Fruit fly (Drosophila melanogaster): ENCODE data around the gene Uxs.

Gene Uxs

DNA sequence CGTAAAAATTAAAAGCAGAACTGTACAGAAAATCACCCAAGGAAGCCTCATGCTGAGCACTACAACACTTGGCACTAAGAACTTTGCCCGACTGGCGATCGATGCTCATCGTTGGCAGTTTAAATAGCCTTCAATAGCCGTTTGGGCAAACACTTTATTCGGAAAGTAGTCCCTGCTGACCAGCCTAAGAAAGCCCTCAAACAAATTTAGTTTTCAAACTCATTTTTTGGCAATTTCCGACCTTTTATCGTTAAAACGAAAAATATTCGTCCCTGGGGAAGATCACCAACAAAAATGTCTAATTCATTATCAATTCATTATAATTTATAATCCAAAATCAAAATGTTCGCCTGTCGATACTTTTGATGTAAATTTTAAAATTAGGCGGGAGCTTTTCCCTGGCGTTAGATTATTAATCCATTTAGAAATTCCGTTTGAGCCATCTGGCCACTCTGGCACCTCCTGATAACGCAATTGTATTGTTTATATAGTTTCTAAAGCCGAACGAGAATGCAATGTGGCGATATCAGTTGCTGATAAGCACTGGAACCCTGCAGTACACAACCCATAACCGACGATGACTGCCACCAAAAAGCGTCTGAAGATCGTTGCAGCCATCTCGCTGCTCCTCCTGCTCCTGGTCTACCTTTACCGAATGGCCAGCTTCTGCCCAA is at the start of gene Uxs, which contains the start of gene mthl7 (continued):
- no peak for TF ChIP-seq Gug (GFP tag; IDR thresholded peaks at IDR 0.05)
- TF ChIP-seq tll (GFP tag; optimal IDR thresholded peaks at IDR 0.05) = no peak
- peak; percentile 29; the same call in 1 of the 2 replicates for TF ChIP-seq hbn (GFP tag; IDR thresholded peaks at IDR 0.05; ENCODE audit: partially characterized antibody)
- TF ChIP-seq Max (GFP tag; optimal IDR thresholded peaks at IDR 0.05) = no peak
- TF ChIP-seq CG7786 (GFP tag; optimal IDR thresholded peaks at IDR 0.05) = no peak
- no peak for TF ChIP-seq CG43689 (GFP tag; IDR thresholded peaks at IDR 0.05)
- peak; percentile 47 for TF ChIP-seq Dref (GFP tag; IDR thresholded peaks at IDR 0.05)
- TF ChIP-seq CG11696 (GFP tag; IDR thresholded peaks at IDR 0.05) = no peak
- TF ChIP-seq eve (GFP tag; optimal IDR thresholded peaks at IDR 0.05) = no peak
- TF ChIP-seq ATbp (GFP tag; optimal IDR thresholded peaks at IDR 0.05) = no peak
- TF ChIP-seq CG17186 (GFP tag; optimal IDR thresholded peaks at IDR 0.05) = no peak
- TF ChIP-seq CG7963 (GFP tag; IDR thresholded peaks at IDR 0.05; ENCODE audit: partially characterized antibody) = 0 out of 3 replicates have a peak, but pooled peaks have one; percentile 29
- no peak for TF ChIP-seq gsb (GFP tag; IDR thresholded peaks at IDR 0.05)
- TF ChIP-seq CG9876 (GFP tag; optimal IDR thresholded peaks at IDR 0.05) = no peak
- TF ChIP-seq esg (GFP tag; conservative IDR thresholded peaks at IDR 0.05) = no peak
- no peak for TF ChIP-seq CG6791 (GFP tag; IDR thresholded peaks at IDR 0.05; ENCODE audit: partially characterized antibody)
- peak; percentile 50 for TF ChIP-seq Scr (GFP tag; IDR thresholded peaks at IDR 0.05; ENCODE audit: partially characterized antibody)
- TF ChIP-seq chinmo (GFP tag; IDR thresholded peaks at IDR 0.05; ENCODE audit: partially characterized antibody) = peak; percentile 72; the same call in 1 of the 4 replicates
- no peak for TF ChIP-seq Kr (GFP tag; optimal IDR thresholded peaks at IDR 0.05)
- peak; percentile 46 for TF ChIP-seq YL-1 (GFP tag; optimal IDR thresholded peaks at IDR 0.05)
- no peak for TF ChIP-seq row (GFP tag; IDR thresholded peaks at IDR 0.05)
- no peak for TF ChIP-seq CG6272 (GFP tag; IDR thresholded peaks at IDR 0.05)
- no peak for TF ChIP-seq tgo (GFP tag; IDR thresholded peaks at IDR 0.05)
- TF ChIP-seq CkIIα-i1 (GFP tag; IDR thresholded peaks at IDR 0.05) = no peak
- no peak for TF ChIP-seq pho (GFP tag; optimal IDR thresholded peaks at IDR 0.05)
- TF ChIP-seq schlank (tag; optimal IDR thresholded peaks at IDR 0.05) = no peak
- peak; percentile 58 for TF ChIP-seq unc-4 (GFP tag; IDR thresholded peaks at IDR 0.05; ENCODE audit: partially characterized antibody)
- no peak for TF ChIP-seq Stat92E (GFP tag; optimal IDR thresholded peaks at IDR 0.05)
- TF ChIP-seq CG9437 (GFP tag; optimal IDR thresholded peaks at IDR 0.05) = no peak
- TF ChIP-seq CG8290 (GFP tag; optimal IDR thresholded peaks at IDR 0.05) = no peak
- TF ChIP-seq CG8290 (tag; optimal IDR thresholded peaks at IDR 0.05) = peak in 1 of 2 experiments; percentile 24
- 0 out of 3 replicates have a peak, but pooled peaks have one; percentile 26 for TF ChIP-seq Opbp (GFP tag; IDR thresholded peaks at IDR 0.05; ENCODE audit: partially characterized antibody)
- no peak for TF ChIP-seq CG3407 (GFP tag; optimal IDR thresholded peaks at IDR 0.05)
- peak; percentile 84 for TF ChIP-seq gfzf (GFP tag; optimal IDR thresholded peaks at IDR 0.05)
- peak; percentile 51 for TF ChIP-seq grn (GFP tag; optimal IDR thresholded peaks at IDR 0.05)
- peak; percentile 70 for TF ChIP-seq pzg (GFP tag; optimal IDR thresholded peaks at IDR 0.05)
- TF ChIP-seq kay (GFP tag; optimal IDR thresholded peaks at IDR 0.05) = no peak
- TF ChIP-seq CTCF (GFP tag; optimal IDR thresholded peaks at IDR 0.05) = no peak
- no peak for TF ChIP-seq dysf (GFP tag; IDR thresholded peaks at IDR 0.05)
- no peak for TF ChIP-seq CG17912 (GFP tag; optimal IDR thresholded peaks at IDR 0.05)
- peak; percentile 41 for TF ChIP-seq MESR4 (GFP tag; optimal IDR thresholded peaks at IDR 0.05)
- TF ChIP-seq CG7372 (GFP tag; IDR thresholded peaks at IDR 0.05) = no peak
- TF ChIP-seq GATAe (GFP tag; conservative IDR thresholded peaks at IDR 0.05) = peak; percentile 72
- TF ChIP-seq wdn (GFP tag; IDR thresholded peaks at IDR 0.05) = no peak
- TF ChIP-seq fd64A (GFP tag; optimal IDR thresholded peaks at IDR 0.05) = no peak
- no peak for TF ChIP-seq otp (GFP tag; IDR thresholded peaks at IDR 0.05)
- TF ChIP-seq BtbVII (GFP tag; optimal IDR thresholded peaks at IDR 0.05) = no peak
- peak; percentile 36 for TF ChIP-seq Med (GFP tag)
- TF ChIP-seq CG10543 (GFP tag; optimal IDR thresholded peaks at IDR 0.05) = no peak
- TF ChIP-seq CG15601 (tag; optimal IDR thresholded peaks at IDR 0.05) = no peak

All from whole organism, embryonic.